Worm (Caenorhabditis elegans) whole organism, L3 larva: Measurements from ENCODE around the gene F36H9.1.

Experiments used
- R02D3.7 ChIP-seq: fragments of 150-350 bp; optimal IDR thresholded peaks from 2 replicates; lab custom pipeline; 2014; ENCODE audit warnings: missing biosample characterization, missing genetic modification characterization
- ama-1 ChIP-seq: fragments of 150-350 bp; optimal IDR thresholded peaks from 2 replicates; lab custom pipeline; 2018
- ceh-28 ChIP-seq: fragments of 150-350 bp; optimal IDR thresholded peaks from 2 replicates; lab custom pipeline; 2014; ENCODE audit warnings: missing biosample characterization, missing genetic modification reagents, missing genetic modification characterization
- ceh-82 ChIP-seq: fragments of 150-350 bp; optimal IDR thresholded peaks from 2 replicates; lab custom pipeline; 2014; ENCODE audit warnings: missing biosample characterization, missing genetic modification characterization
- ceh-9 ChIP-seq: sonication (generic microtip); optimal IDR thresholded peaks from 2 replicates; lab custom pipeline; 2018; ENCODE audit warnings: missing biosample characterization, missing genetic modification characterization
- daf-12 ChIP-seq: fragments of 150-350 bp; optimal IDR thresholded peaks from 2 replicates; lab custom pipeline; 2014; ENCODE audit warnings: missing biosample characterization, missing genetic modification reagents, missing genetic modification characterization
- egl-27 ChIP-seq: sonication (generic microtip); optimal IDR thresholded peaks from 4 replicates; lab custom pipeline; 2017; ENCODE audit warnings: missing biosample characterization, missing genetic modification reagents, missing genetic modification characterization
- egl-5 ChIP-seq: fragments of 150-350 bp; optimal IDR thresholded peaks from 2 replicates; lab custom pipeline; 2017; ENCODE audit warnings: missing biosample characterization, missing genetic modification reagents, missing genetic modification characterization, inconsistent platforms
- elt-1 ChIP-seq: fragments of 150-350 bp; optimal IDR thresholded peaks from 2 replicates; lab custom pipeline; 2014; ENCODE audit warnings: missing biosample characterization, missing genetic modification characterization
- elt-2 ChIP-seq: sonication (generic microtip); optimal IDR thresholded peaks from 2 replicates; lab custom pipeline; 2016; ENCODE audit warnings: missing genetic modification reagents, mild to moderate bottlenecking, missing genetic modification characterization, missing compliant biosample characterization
- elt-3 ChIP-seq, 3 experiments: fragments of 150-350 bp in 1 of 3; sonication (generic microtip) in 2 of 3; optimal IDR thresholded peaks; 2 replicates in 2 of 3; 4 replicates in 1 of 3; lab custom pipeline; 2014 to 2017; ENCODE audit warnings: missing biosample characterization in 3 of 3, missing genetic modification characterization in 3 of 3
- fkh-10 ChIP-seq: sonication (generic microtip); optimal IDR thresholded peaks from 2 replicates; lab custom pipeline; 2017; ENCODE audit warnings: missing biosample characterization, missing genetic modification reagents, missing genetic modification characterization
- fkh-2 ChIP-seq: fragments of 150-350 bp; optimal IDR thresholded peaks from 2 replicates; lab custom pipeline; 2014; ENCODE audit warnings: missing biosample characterization, missing genetic modification reagents, missing genetic modification characterization
- fos-1 ChIP-seq: fragments of 150-350 bp; optimal IDR thresholded peaks from 2 replicates; lab custom pipeline; 2014; ENCODE audit warnings: missing biosample characterization, missing genetic modification characterization
- hmg-11 ChIP-seq: sonication (generic microtip); optimal IDR thresholded peaks from 2 replicates; lab custom pipeline; 2016; ENCODE audit warnings: missing genetic modification characterization, missing compliant biosample characterization
- jun-1 ChIP-seq: fragments of 150-350 bp; optimal IDR thresholded peaks from 2 replicates; lab custom pipeline; 2014; ENCODE audit warnings: missing biosample characterization, missing genetic modification reagents, missing genetic modification characterization
- lin-15B ChIP-seq: fragments of 150-350 bp; optimal IDR thresholded peaks from 2 replicates; lab custom pipeline; 2014; ENCODE audit warnings: missing biosample characterization, missing genetic modification characterization
- lin-39 ChIP-seq: fragments of 150-350 bp; optimal IDR thresholded peaks from 2 replicates; lab custom pipeline; 2018; ENCODE audit warnings: missing biosample characterization, missing genetic modification reagents, missing genetic modification characterization
- lsy-12 ChIP-seq: sonication (generic microtip); optimal IDR thresholded peaks from 2 replicates; lab custom pipeline; 2016; ENCODE audit warnings: mild to moderate bottlenecking, missing genetic modification characterization, missing compliant biosample characterization
- mdl-1 ChIP-seq: fragments of 150-350 bp; optimal IDR thresholded peaks from 2 replicates; lab custom pipeline; 2014; ENCODE audit warnings: missing biosample characterization, missing genetic modification characterization
- mml-1 ChIP-seq: fragments of 150-350 bp; sonication (generic microtip); optimal IDR thresholded peaks from 3 replicates; lab custom pipeline; 2014; ENCODE audit warnings: missing biosample characterization, missing genetic modification characterization
- nfya-1 ChIP-seq: sonication (generic microtip); optimal IDR thresholded peaks from 2 replicates; lab custom pipeline; 2017; ENCODE audit warnings: missing genetic modification characterization, mild to moderate bottlenecking, missing compliant biosample characterization, antibody characterized with exemption, moderate library complexity; ENCODE audit not compliant: insufficient read depth
- nhr-11 ChIP-seq: fragments of 150-350 bp; optimal IDR thresholded peaks from 2 replicates; lab custom pipeline; 2014; ENCODE audit warnings: missing biosample characterization, missing genetic modification characterization
- nhr-12 ChIP-seq: fragments of 150-350 bp; optimal IDR thresholded peaks from 2 replicates; lab custom pipeline; 2014; ENCODE audit warnings: missing biosample characterization, missing genetic modification characterization
- nhr-23 ChIP-seq: fragments of 150-350 bp; optimal IDR thresholded peaks from 2 replicates; lab custom pipeline; 2014; ENCODE audit warnings: missing biosample characterization, missing genetic modification reagents, missing genetic modification characterization
- nhr-237 ChIP-seq: fragments of 150-350 bp; optimal IDR thresholded peaks from 2 replicates; lab custom pipeline; 2014; ENCODE audit warnings: missing biosample characterization, missing genetic modification characterization
- nhr-25 ChIP-seq: sonication (generic microtip); optimal IDR thresholded peaks from 2 replicates; lab custom pipeline; 2017; ENCODE audit warnings: missing biosample characterization, missing genetic modification characterization
- nhr-28 ChIP-seq: fragments of 150-350 bp; optimal IDR thresholded peaks from 2 replicates; lab custom pipeline; 2014; ENCODE audit warnings: missing biosample characterization, missing genetic modification characterization
- nhr-67 ChIP-seq: fragments of 150-350 bp; optimal IDR thresholded peaks from 2 replicates; lab custom pipeline; 2014; ENCODE audit warnings: missing biosample characterization, missing genetic modification characterization
- nhr-76 ChIP-seq: fragments of 150-350 bp; sonication (generic microtip); optimal IDR thresholded peaks from 5 replicates; lab custom pipeline; 2014; ENCODE audit warnings: missing biosample characterization, missing genetic modification characterization
- pha-4 ChIP-seq: fragments of 150-350 bp; optimal IDR thresholded peaks from 2 replicates; lab custom pipeline; 2014; ENCODE audit warnings: missing biosample characterization, missing genetic modification reagents, missing genetic modification characterization
- pqm-1 ChIP-seq: fragments of 150-350 bp; optimal IDR thresholded peaks from 2 replicates; lab custom pipeline; 2017; ENCODE audit warnings: missing biosample characterization, missing genetic modification characterization, inconsistent platforms
- sea-2 ChIP-seq: fragments of 150-350 bp; sonication (generic microtip); optimal IDR thresholded peaks from 4 replicates; lab custom pipeline; 2014; ENCODE audit warnings: missing biosample characterization, missing genetic modification reagents, missing genetic modification characterization
- skn-1 ChIP-seq: fragments of 150-350 bp; optimal IDR thresholded peaks from 2 replicates; lab custom pipeline; 2014; ENCODE audit warnings: missing biosample characterization, missing genetic modification characterization
- snpc-4 ChIP-seq: fragments of 150-350 bp; optimal IDR thresholded peaks from 2 replicates; lab custom pipeline; 2014; ENCODE audit warnings: missing biosample characterization, missing genetic modification characterization
- tbx-2 ChIP-seq: sonication (generic microtip); optimal IDR thresholded peaks from 2 replicates; lab custom pipeline; 2016; ENCODE audit warnings: mild to moderate bottlenecking, missing genetic modification characterization, missing compliant biosample characterization
- unc-39 ChIP-seq: sonication (generic microtip); optimal IDR thresholded peaks from 4 replicates; lab custom pipeline; 2017; ENCODE audit warnings: missing biosample characterization, missing genetic modification characterization
- unc-62 ChIP-seq: fragments of 150-350 bp; sonication (generic microtip); optimal IDR thresholded peaks from 4 replicates; lab custom pipeline; 2014; ENCODE audit warnings: missing biosample characterization, missing genetic modification reagents, missing genetic modification characterization
- zag-1 ChIP-seq: fragments of 150-350 bp; optimal IDR thresholded peaks from 2 replicates; lab custom pipeline; 2014; ENCODE audit warnings: missing biosample characterization, missing genetic modification characterization
- ztf-11 ChIP-seq: fragments of 150-350 bp; optimal IDR thresholded peaks from 2 replicates; lab custom pipeline; 2014; ENCODE audit warnings: missing biosample characterization, missing genetic modification characterization
- ztf-4 ChIP-seq: fragments of 150-350 bp; optimal IDR thresholded peaks from 2 replicates; lab custom pipeline; 2014; ENCODE audit warnings: missing biosample characterization, missing genetic modification characterization

The F36H9.1 gene

ce11 chrV:1779136-1779535, 15.2 kb upstream of the F36H9.1 start, which contains the start of gene F36H9.4:
Gene F36H9.4 (minus strand): TSS chrV:1779236.
- no peak for TF ChIP-seq nhr-28 (tag; lab: Kevin White, UChicago)
- no peak for TF ChIP-seq mml-1 (tag; lab: Kevin White, UChicago)
- no peak for TF ChIP-seq egl-5 (tag; lab: Kevin White, UChicago)
- no peak for TF ChIP-seq jun-1 (tag; lab: Kevin White, UChicago)
- TF ChIP-seq pqm-1 (tag; lab: Kevin White, UChicago) = no peak
- TF ChIP-seq fos-1 = no peak
- TF ChIP-seq R02D3.7 (tag; lab: Kevin White, UChicago) = no peak
- TF ChIP-seq lin-39 (tag; lab: Kevin White, UChicago) = no peak
- TF ChIP-seq mdl-1 = no peak
- TF ChIP-seq snpc-4 (tag; lab: Kevin White, UChicago) = no peak
- no peak for TF ChIP-seq tbx-2 (tag; lab: Kevin White, UChicago)
- no peak for TF ChIP-seq nfya-1 (tag; lab: Kevin White, UChicago)
- no peak for TF ChIP-seq ama-1
- no peak for TF ChIP-seq elt-2 (tag; lab: Kevin White, UChicago)
- no peak for TF ChIP-seq pha-4 (tag; lab: Kevin White, UChicago)
- TF ChIP-seq lsy-12 (tag; lab: Kevin White, UChicago) = no peak
- no peak for TF ChIP-seq ztf-11
- TF ChIP-seq nhr-67 (tag; lab: Kevin White, UChicago) = no peak
- no peak for TF ChIP-seq daf-12 (tag; lab: Kevin White, UChicago)
- TF ChIP-seq ceh-82 (tag; lab: Kevin White, UChicago) = no peak

DNA sequence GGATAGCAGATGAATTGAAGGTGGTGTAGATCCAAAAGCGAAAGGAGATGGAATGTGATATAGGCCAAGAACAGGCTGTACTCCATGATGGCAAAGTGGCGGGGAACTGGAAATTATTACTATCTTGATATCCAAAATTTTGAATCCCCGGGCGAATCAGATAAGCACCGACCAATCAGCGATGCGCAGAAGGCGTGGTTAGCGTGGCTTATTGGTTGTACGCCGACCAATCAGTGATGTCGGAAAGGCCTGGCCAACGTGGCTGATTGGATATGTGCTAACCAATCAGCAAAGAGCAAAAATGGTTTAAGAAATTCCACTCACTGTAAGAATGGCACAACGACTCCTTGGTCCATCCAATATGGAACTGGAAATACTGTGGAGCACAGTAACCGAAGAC, 14.3 kb upstream of the F36H9.1 start:
- TF ChIP-seq nfya-1 (tag; lab: Kevin White, UChicago) (peak; percentile 86), nhr-25 (no peak)

- TF ChIP-seq ztf-11 (no peak), nhr-11 (tag; lab: Kevin White, UChicago) (no peak), nhr-76 (tag; lab: Kevin White, UChicago) (no peak)
Measured at ce11 chrV:1781922-1782321, 12.4 kb upstream of the F36H9.1 start, which contains the start of gene F36H9.5. Gene F36H9.5 (minus strand): TSS chrV:1782022.

DNA sequence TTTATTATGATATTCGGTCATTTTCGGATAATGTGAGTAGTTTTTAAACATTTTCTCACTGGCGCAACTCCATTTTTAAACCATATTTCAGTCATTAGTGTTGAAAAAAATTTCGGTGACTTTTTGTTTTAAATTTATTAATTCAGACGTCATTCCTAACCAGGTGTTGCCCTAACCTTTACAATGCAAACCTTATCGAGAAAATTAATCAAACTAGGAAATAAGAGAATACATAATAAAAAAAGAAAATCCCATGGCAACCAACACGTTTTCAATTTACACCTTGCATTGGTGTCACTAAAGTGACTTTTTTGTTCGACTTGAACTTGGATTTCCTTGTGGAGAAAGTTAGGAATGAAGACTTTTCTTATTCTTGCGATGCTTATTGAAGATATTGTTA, 6.2 kb upstream of the F36H9.1 start, which contains the start of gene F36H9.2:
TSS of gene F36H9.2 (plus strand) at position 301 of the 400 bp plus-strand sequence.
- TF ChIP-seq nhr-25 (no peak), nhr-23 (tag; lab: Kevin White, UChicago) (no peak), daf-12 (tag; lab: Kevin White, UChicago) (no peak), mml-1 (tag; lab: Kevin White, UChicago) (no peak), sea-2 (no peak), lin-15B (tag; lab: Kevin White, UChicago) (no peak), R02D3.7 (tag; lab: Kevin White, UChicago) (no peak), lsy-12 (tag; lab: Kevin White, UChicago) (no peak), unc-62 (GFP tag; lab: Kevin White, UChicago) (no peak), mdl-1 (no peak), ceh-9 (no peak), elt-2 (tag; lab: Kevin White, UChicago) (no peak), lin-39 (tag; lab: Kevin White, UChicago) (no peak), egl-27 (no peak), snpc-4 (tag; lab: Kevin White, UChicago) (no peak), ceh-28 (tag; lab: Kevin White, UChicago) (no peak), nhr-237 (tag; lab: Kevin White, UChicago) (no peak), egl-5 (tag; lab: Kevin White, UChicago) (no peak), nhr-67 (tag; lab: Kevin White, UChicago) (no peak)

ce11 chrV:1789495-1789894, 4.8 kb upstream of the F36H9.1 start:
- TF ChIP-seq daf-12 (tag; lab: Kevin White, UChicago) (no peak), jun-1 (tag; lab: Kevin White, UChicago) (no peak), hmg-11 (no peak), egl-5 (tag; lab: Kevin White, UChicago) (no peak), zag-1 (tag; lab: Kevin White, UChicago) (no peak), nhr-28 (tag; lab: Kevin White, UChicago) (no peak), elt-3 (tag; optimal IDR thresholded peaks at IDR 0.05; lab: Kevin White, UChicago) (peak in 1 of 3 experiments; percentile 16), lsy-12 (tag; lab: Kevin White, UChicago) (no peak), nfya-1 (tag; lab: Kevin White, UChicago) (peak; percentile 24), lin-15B (tag; lab: Kevin White, UChicago) (no peak), nhr-67 (tag; lab: Kevin White, UChicago) (no peak), ceh-28 (tag; lab: Kevin White, UChicago) (no peak), ceh-9 (no peak), lin-39 (tag; lab: Kevin White, UChicago) (no peak), elt-2 (tag; lab: Kevin White, UChicago) (no peak), R02D3.7 (tag; lab: Kevin White, UChicago) (no peak), nhr-11 (tag; lab: Kevin White, UChicago) (no peak), nhr-237 (tag; lab: Kevin White, UChicago) (no peak), nhr-25 (peak; percentile 93), ztf-4 (no peak), ztf-11 (no peak), ceh-82 (tag; lab: Kevin White, UChicago) (no peak), nhr-12 (no peak), skn-1 (tag; lab: Kevin White, UChicago) (no peak), unc-62 (GFP tag; lab: Kevin White, UChicago) (no peak), fkh-10 (GFP tag; lab: Kevin White, UChicago) (no peak), unc-39 (tag; lab: Kevin White, UChicago) (no peak), sea-2 (no peak), fkh-2 (no peak), elt-1 (tag; lab: Kevin White, UChicago) (peak; percentile 11), pha-4 (tag; lab: Kevin White, UChicago) (no peak)
